Worm (Caenorhabditis elegans): Measurements from ENCODE around the gene Y110A2AL.10.
A peak's percentile ranks its signal among the peaks of the same experiment; 100 is the strongest.

Gene Y110A2AL.10

DNA sequence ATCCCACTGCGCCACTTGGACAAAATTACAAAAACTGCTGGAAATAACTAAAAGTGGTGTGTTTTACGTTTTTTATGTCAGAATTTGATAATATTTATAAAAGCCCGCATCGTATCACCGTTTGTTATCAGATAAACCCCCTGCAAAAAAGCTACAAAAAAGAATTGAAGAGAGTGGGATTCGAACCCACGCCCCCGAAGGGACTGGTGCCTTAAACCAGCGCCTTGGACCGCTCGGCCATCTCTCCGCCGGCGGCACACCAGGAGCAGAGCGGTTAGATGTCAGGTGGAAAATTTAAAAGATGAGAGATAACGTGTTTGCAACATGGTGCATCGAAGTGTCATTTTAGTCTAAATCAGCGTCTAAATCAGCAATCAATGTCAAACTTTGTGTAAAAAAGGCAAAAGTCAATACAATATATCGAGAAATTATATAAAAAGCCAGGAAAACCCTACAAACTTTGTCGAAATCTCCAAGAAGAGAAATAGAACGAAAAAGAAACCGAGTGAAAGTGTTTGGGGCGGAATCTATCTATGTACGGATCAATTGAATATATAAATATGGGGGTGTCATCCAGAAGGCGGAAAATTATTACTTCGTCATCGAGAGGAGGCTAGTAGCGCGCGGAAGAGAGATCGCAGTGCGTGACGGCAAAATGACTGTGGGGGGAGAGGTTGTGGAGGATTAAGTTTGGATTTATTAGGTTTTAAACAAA is 10.2 kb downstream of the Y110A2AL.10 start (continued):
- peak; percentile 48 for TF ChIP-seq F52B5.7 (tag; optimal IDR thresholded peaks at IDR 0.05)
- TF ChIP-seq hlh-26 (GFP tag; conservative IDR thresholded peaks at IDR 0.05) = no peak
- TF ChIP-seq T07F8.4 (tag; optimal IDR thresholded peaks at IDR 0.05) = no peak
- TF ChIP-seq K12H6.12 (tag; optimal IDR thresholded peaks at IDR 0.05) = no peak
- TF ChIP-seq fkh-3 (tag; optimal IDR thresholded peaks at IDR 0.05) = no peak
- TF ChIP-seq hlh-12 (tag; optimal IDR thresholded peaks at IDR 0.05) = no peak
- TF ChIP-seq ama-1 (optimal IDR thresholded peaks at IDR 0.05) = no peak
- TF ChIP-seq ama-1 (GFP tag; optimal IDR thresholded peaks at IDR 0.05) = peak in 1 of 2 experiments; percentile 7
- no peak for TF ChIP-seq tbx-9 (tag; optimal IDR thresholded peaks at IDR 0.05; ENCODE audit: borderline replicate concordance)
- 0 out of 2 replicates have a peak, but pooled peaks have one; percentile 50 for TF ChIP-seq Y56A3A.18 (GFP tag; IDR thresholded peaks at IDR 0.05)
- TF ChIP-seq madf-6 (GFP tag; IDR thresholded peaks at IDR 0.05) = peak; percentile 59; the same call in 1 of the 2 replicates
- no peak for TF ChIP-seq Y53F4B.3 (GFP tag; IDR thresholded peaks at IDR 0.05)
- no peak for TF ChIP-seq cebp-1 (GFP tag; IDR thresholded peaks at IDR 0.05)
- peak; percentile 40 for TF ChIP-seq cebp-1 (tag; optimal IDR thresholded peaks at IDR 0.05)
- peak; percentile 66 for TF ChIP-seq hmg-1.2 (GFP tag; IDR thresholded peaks at IDR 0.05)
- peak; percentile 26; the same call in 1 of the 2 replicates for TF ChIP-seq Y95B8A.8 (GFP tag; IDR thresholded peaks at IDR 0.05)
- TF ChIP-seq nfyb-1 (GFP tag; IDR thresholded peaks at IDR 0.05) = peak; percentile 58; the same call in 1 of the 2 replicates
- no peak for TF ChIP-seq hrde-1 (tag; optimal IDR thresholded peaks at IDR 0.05; ENCODE audit: borderline replicate concordance)
- no peak for TF ChIP-seq T26A5.8 (tag; optimal IDR thresholded peaks at IDR 0.05)
- TF ChIP-seq let-607 (tag; optimal IDR thresholded peaks at IDR 0.05) = peak in 1 of 2 experiments; percentile 11
- no peak for TF ChIP-seq K11D2.4 (GFP tag; IDR thresholded peaks at IDR 0.05)
- peak; percentile 78 for TF ChIP-seq D2030.7 (GFP tag; IDR thresholded peaks at IDR 0.05)

- TF ChIP-seq C17E4.6 (GFP tag; IDR thresholded peaks at IDR 0.05) (0 out of 2 replicates have a peak, but pooled peaks have one; percentile 12), nhr-90 (tag; optimal IDR thresholded peaks at IDR 0.05) (peak; percentile 67), rpc-1 (optimal IDR thresholded peaks at IDR 0.05) (peak; percentile 64), rpc-1 (tag; optimal IDR thresholded peaks at IDR 0.05) (peak; percentile 83), ztf-18 (tag; optimal IDR thresholded peaks at IDR 0.05) (peak; percentile 59), cebp-2 (GFP tag; IDR thresholded peaks at IDR 0.05) (peak; percentile 83; the same call in 1 of the 2 replicates), Y53F4B.3 (GFP tag; IDR thresholded peaks at IDR 0.05) (no peak), ceh-58 (GFP tag; IDR thresholded peaks at IDR 0.05) (no peak), nfya-2 (GFP tag; IDR thresholded peaks at IDR 0.05) (no peak), madf-6 (GFP tag; IDR thresholded peaks at IDR 0.05) (peak; percentile 40), rcor-1 (GFP tag; IDR thresholded peaks at IDR 0.05) (peak; percentile 29; the same call in 1 of the 2 replicates), atf-7 (tag; optimal IDR thresholded peaks at IDR 0.05) (no peak), lsl-1 (GFP tag; optimal IDR thresholded peaks at IDR 0.05) (peak; percentile 33), ceh-79 (tag; optimal IDR thresholded peaks at IDR 0.05) (peak; percentile 31), lin-26 (GFP tag; IDR thresholded peaks at IDR 0.05) (peak; percentile 76), let-526 (GFP tag; IDR thresholded peaks at IDR 0.05) (peak; percentile 73; the same call in 1 of the 2 replicates), nhr-80 (tag; optimal IDR thresholded peaks at IDR 0.05) (no peak), ceh-100 (GFP tag; IDR thresholded peaks at IDR 0.05) (0 out of 2 replicates have a peak, but pooled peaks have one; percentile 35), B0336.3 (GFP tag; IDR thresholded peaks at IDR 0.05) (peak; percentile 46; the same call in 1 of the 2 replicates), pbrm-1 (GFP tag; IDR thresholded peaks at IDR 0.05) (peak; percentile 35; the same call in 1 of the 2 replicates), tbp1 (GFP tag; optimal IDR thresholded peaks at IDR 0.05) (peak; percentile 91), let-607 (tag; optimal IDR thresholded peaks at IDR 0.05) (no peak), hmg-1.2 (GFP tag; IDR thresholded peaks at IDR 0.05) (peak; percentile 68), B0261.1 (tag; optimal IDR thresholded peaks at IDR 0.05) (peak; percentile 83), pha-4 (tag; optimal IDR thresholded peaks at IDR 0.05) (no peak), mcd-1 (GFP tag; IDR thresholded peaks at IDR 0.05) (peak; percentile 35; the same call in 1 of the 2 replicates), tlf-1 (GFP tag; optimal IDR thresholded peaks at IDR 0.05) (no peak)
Measured at ce11 chrII:2859873-2860821, 11.6 kb downstream of the Y110A2AL.10 start.

All from whole organism, young adult.